Worm (Caenorhabditis elegans) whole organism, mixed stage, embryonic: ENCODE results near the gene gcy-20.

Experiments used
- ceh-39 ChIP-seq: fragments of 150-350 bp; optimal IDR thresholded peaks from 2 replicates; lab custom pipeline; 2014; ENCODE audit warnings: missing biosample characterization, missing genetic modification characterization
- ceh-43 ChIP-seq: fragments of 200-800 bp; sonication (Bioruptor generic); optimal IDR thresholded peaks from 2 replicates; lab custom pipeline; 2018; ENCODE audit warnings: mild to moderate bottlenecking, missing genetic modification characterization, moderate library complexity, missing compliant biosample characterization
- ces-1 ChIP-seq: fragments of 150-350 bp; optimal IDR thresholded peaks from 2 replicates; lab custom pipeline; 2014; ENCODE audit warnings: missing biosample characterization, missing genetic modification reagents, missing genetic modification characterization
- lin-13 ChIP-seq: fragments of 150-350 bp; optimal IDR thresholded peaks from 2 replicates; lab custom pipeline; 2014; ENCODE audit warnings: missing biosample characterization, missing genetic modification characterization
- lsy-2 ChIP-seq: fragments of 150-350 bp; optimal IDR thresholded peaks from 2 replicates; lab custom pipeline; 2014; ENCODE audit warnings: missing biosample characterization, missing genetic modification characterization
- mab-5 ChIP-seq: fragments of 150-350 bp; optimal IDR thresholded peaks from 2 replicates; lab custom pipeline; 2014; ENCODE audit warnings: missing biosample characterization, missing genetic modification characterization
- nhr-12 ChIP-seq: fragments of 150-350 bp; optimal IDR thresholded peaks from 2 replicates; lab custom pipeline; 2014; ENCODE audit warnings: missing biosample characterization, missing genetic modification characterization
- nhr-237 ChIP-seq: fragments of 150-350 bp; optimal IDR thresholded peaks from 2 replicates; lab custom pipeline; 2014; ENCODE audit warnings: missing biosample characterization, missing genetic modification characterization
- tbx-8 ChIP-seq: fragments of 200-800 bp; sonication (Bioruptor generic); optimal IDR thresholded peaks from 2 replicates; lab custom pipeline; 2018; ENCODE audit warnings: mild to moderate bottlenecking, missing genetic modification characterization, moderate library complexity, missing compliant biosample characterization
- ztf-11 ChIP-seq: fragments of 150-350 bp; optimal IDR thresholded peaks from 2 replicates; lab custom pipeline; 2014; ENCODE audit warnings: missing biosample characterization, missing genetic modification characterization

DNA sequence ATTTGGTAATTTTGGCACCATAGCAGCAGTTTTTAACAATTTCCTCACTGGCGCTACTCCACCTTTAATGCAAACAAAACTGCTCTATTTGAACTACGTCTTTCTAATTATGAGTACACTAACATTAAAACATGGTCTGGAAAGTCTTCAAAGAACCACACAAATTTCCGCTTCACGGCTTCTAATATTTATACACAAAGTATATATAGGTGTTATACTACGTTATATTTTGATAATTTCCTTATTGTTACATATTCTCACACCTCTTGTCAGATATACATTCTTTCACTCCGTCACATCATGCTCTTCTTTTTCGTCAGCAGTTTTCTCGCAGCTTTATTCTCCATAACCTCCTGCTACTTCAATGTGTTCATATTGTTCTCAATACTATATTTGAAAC lies 46.7 kb upstream of the gcy-20 start, which contains the start of gene srbc-82:
- TF ChIP-seq ces-1 (GFP tag; lab: Kevin White, UChicago) (no peak), tbx-8 (GFP tag; lab: Kevin White, UChicago) (no peak), lin-13 (tag; lab: Kevin White, UChicago) (no peak), nhr-237 (tag; lab: Kevin White, UChicago) (no peak), nhr-12 (tag; lab: Kevin White, UChicago) (no peak), ztf-11 (tag; lab: Kevin White, UChicago) (no peak), mab-5 (tag; lab: Kevin White, UChicago) (no peak), ceh-39 (no peak), lsy-2 (no peak), ceh-43 (GFP tag; lab: Kevin White, UChicago) (no peak)
